Worm (Caenorhabditis elegans): ENCODE results near the gene ssna-1.

DNA sequence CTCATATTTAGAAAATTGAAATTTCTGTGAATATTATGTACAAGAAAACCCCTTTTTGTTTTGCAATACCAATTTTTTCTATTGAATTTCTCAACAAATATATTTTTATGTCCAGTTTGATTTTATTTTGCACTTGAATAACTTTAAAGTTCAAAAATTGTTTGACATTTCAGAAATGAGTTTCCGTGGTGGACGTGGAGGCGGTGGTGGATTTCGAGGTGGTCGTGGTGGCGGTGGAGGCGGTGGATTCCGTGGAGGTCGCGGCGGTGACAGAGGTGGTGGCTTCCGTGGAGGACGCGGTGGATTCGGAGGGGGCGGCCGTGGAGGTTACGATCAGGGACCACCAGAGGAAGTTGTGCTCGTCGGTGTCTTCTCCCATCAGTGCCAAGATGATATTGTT is 38.1 kb downstream of the ssna-1 start, which contains the start of gene garr-1:
- no peak for TF ChIP-seq nhr-237 (tag; optimal IDR thresholded peaks at IDR 0.05)
- TF ChIP-seq fkh-10 (GFP tag; optimal IDR thresholded peaks at IDR 0.05), result no peak

Data from whole organism, L3 larva.